Fruit fly (Drosophila melanogaster): Measurements from ENCODE around the gene Sirt7.

Sirt7 gene

DNA sequence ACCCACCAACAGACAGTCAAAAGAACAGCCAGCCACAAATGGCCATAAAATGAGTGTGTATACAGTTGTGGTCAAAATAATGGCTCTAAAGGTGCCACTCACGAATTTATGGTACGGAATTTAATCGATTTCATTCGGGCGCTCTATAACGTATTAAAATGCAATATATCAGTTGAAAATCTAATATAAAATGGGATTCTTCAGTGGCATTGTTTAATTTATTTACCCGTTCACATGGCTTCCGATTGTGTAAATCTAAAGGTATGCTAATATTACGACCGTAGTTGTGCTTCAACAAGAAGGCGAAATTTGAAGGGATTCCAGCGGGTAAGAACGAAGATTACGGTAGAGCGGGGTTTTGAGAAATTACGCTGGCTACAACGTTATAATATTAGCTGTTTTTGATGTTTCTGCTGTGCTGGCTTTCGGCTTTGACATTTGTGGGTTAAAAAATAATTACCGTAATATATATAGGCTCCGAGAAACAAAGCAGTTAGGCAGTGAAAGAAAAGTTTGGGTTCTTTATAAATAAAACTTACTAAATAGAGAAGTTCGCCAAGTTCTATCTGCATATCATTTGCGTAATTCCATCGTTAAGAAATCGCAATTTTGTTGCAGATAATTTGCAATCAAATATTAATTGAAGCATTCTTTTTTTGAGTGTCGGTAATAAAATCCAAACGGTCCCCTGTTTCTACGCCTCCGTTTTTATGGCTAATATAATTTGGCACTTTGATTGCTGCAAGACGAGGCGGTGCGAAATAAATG is 20.1 kb downstream of the Sirt7 start (continued):
- TF ChIP-seq gcm (GFP tag; optimal IDR thresholded peaks at IDR 0.05) (no peak), nerfin-2 (GFP tag; IDR thresholded peaks at IDR 0.05; ENCODE audit: partially characterized antibody) (no peak), CG4360 (GFP tag; IDR thresholded peaks at IDR 0.05) (no peak), CG7372 (GFP tag; IDR thresholded peaks at IDR 0.05) (no peak), zfh1 (GFP tag; IDR thresholded peaks at IDR 0.05) (no peak), inv (GFP tag; IDR thresholded peaks at IDR 0.05; ENCODE audit: partially characterized antibody) (no peak), slbo (GFP tag; IDR thresholded peaks at IDR 0.05) (peak; percentile 55), CG18262 (tag; optimal IDR thresholded peaks at IDR 0.05) (no peak), CG16863 (GFP tag; optimal IDR thresholded peaks at IDR 0.05) (no peak), ken (GFP tag; IDR thresholded peaks at IDR 0.05) (0 out of 3 replicates have a peak, but pooled peaks have one; percentile 25), gem (tag; optimal IDR thresholded peaks at IDR 0.05) (peak; percentile 43), p53 (GFP tag; optimal IDR thresholded peaks at IDR 0.05) (no peak), CG7745 (tag; optimal IDR thresholded peaks at IDR 0.05) (no peak), CG4404 (GFP tag; IDR thresholded peaks at IDR 0.05) (no peak), Elba2 (GFP tag; optimal IDR thresholded peaks at IDR 0.05) (no peak), CG5953 (GFP tag; IDR thresholded peaks at IDR 0.05) (no peak), Atf6 (GFP tag; IDR thresholded peaks at IDR 0.05) (no peak), Bgb (GFP tag; IDR thresholded peaks at IDR 0.05; ENCODE audit: partially characterized antibody) (no peak), jigr1 (GFP tag; IDR thresholded peaks at IDR 0.05) (no peak), Antp (GFP tag; optimal IDR thresholded peaks at IDR 0.05) (no peak), shn (GFP tag; optimal IDR thresholded peaks at IDR 0.05) (no peak), CG6654 (GFP tag; optimal IDR thresholded peaks at IDR 0.05) (no peak), pan (optimal IDR thresholded peaks at IDR 0.05) (no peak), pan (GFP tag; optimal IDR thresholded peaks at IDR 0.05 in 1 of 2, IDR thresholded peaks at IDR 0.05 in 1 of 2) (peak in 1 of 2 experiments; percentile 16), CG43689 (GFP tag; IDR thresholded peaks at IDR 0.05) (no peak), eve (GFP tag; optimal IDR thresholded peaks at IDR 0.05) (no peak), CG9437 (GFP tag; optimal IDR thresholded peaks at IDR 0.05) (no peak), amos (GFP tag; IDR thresholded peaks at IDR 0.05; ENCODE audit: partially characterized antibody) (no peak), CG34224 (GFP tag; IDR thresholded peaks at IDR 0.05; ENCODE audit: partially characterized antibody) (no peak), CG7839 (tag; optimal IDR thresholded peaks at IDR 0.05) (peak; percentile 9), lbe (GFP tag; optimal IDR thresholded peaks at IDR 0.05) (peak; percentile 9), Mes4 (GFP tag; optimal IDR thresholded peaks at IDR 0.05) (no peak), nmo (GFP tag; optimal IDR thresholded peaks at IDR 0.05) (no peak), Meics (GFP tag; optimal IDR thresholded peaks at IDR 0.05) (peak; percentile 20), jumu (GFP tag; optimal IDR thresholded peaks at IDR 0.05) (no peak), wek (GFP tag; optimal IDR thresholded peaks at IDR 0.05) (no peak), Ptx1 (GFP tag; IDR thresholded peaks at IDR 0.05) (0 out of 2 replicates have a peak, but pooled peaks have one; percentile 9), CG3065 (GFP tag; optimal IDR thresholded peaks at IDR 0.05) (no peak), gsb-n (tag; optimal IDR thresholded peaks at IDR 0.05) (no peak), Fer1 (GFP tag; optimal IDR thresholded peaks at IDR 0.05) (peak; percentile 46), so (GFP tag; IDR thresholded peaks at IDR 0.05) (no peak), vfl (GFP tag; optimal IDR thresholded peaks at IDR 0.05) (no peak), B-H1 (GFP tag; IDR thresholded peaks at IDR 0.05) (no peak), HmgZ (tag; optimal IDR thresholded peaks at IDR 0.05) (no peak), CG13624 (GFP tag; optimal IDR thresholded peaks at IDR 0.05) (no peak), ttk (GFP tag; IDR thresholded peaks at IDR 0.05) (0 out of 2 replicates have a peak, but pooled peaks have one; percentile 25), br (optimal IDR thresholded peaks at IDR 0.05) (no peak), psq (GFP tag; optimal IDR thresholded peaks at IDR 0.05) (no peak), Usf (GFP tag; optimal IDR thresholded peaks at IDR 0.05) (no peak), z (GFP tag; IDR thresholded peaks at IDR 0.05) (no peak), chif (GFP tag; optimal IDR thresholded peaks at IDR 0.05) (peak in 1 of 2 experiments; percentile 6)

Data from whole organism, embryonic.